Worm (Caenorhabditis elegans): ENCODE measurements around the gene F58F12.12.

ce11 chrII:6387937-6388336, 7.0 kb downstream of the F58F12.12 start, which contains the start of gene F58F12.2:
- TF ChIP-seq nhr-11 (tag; optimal IDR thresholded peaks at IDR 0.05) (no peak), mdl-1 (tag; optimal IDR thresholded peaks at IDR 0.05) (no peak), sea-2 (GFP tag; optimal IDR thresholded peaks at IDR 0.05) (no peak), ZK546.5 (tag; optimal IDR thresholded peaks at IDR 0.05) (no peak), nhr-23 (tag; optimal IDR thresholded peaks at IDR 0.05) (no peak), pqm-1 (tag; optimal IDR thresholded peaks at IDR 0.05) (no peak), elt-1 (tag; optimal IDR thresholded peaks at IDR 0.05) (no peak)
